Worm (Caenorhabditis elegans): ENCODE measurements around the gene K08E7.5.

The K08E7.5 gene

ce11 chrIV:12545393-12545792 is 27.8 kb upstream of the K08E7.5 start:
- TF ChIP-seq Y53F4B.3 (GFP tag; IDR thresholded peaks at IDR 0.05) (no peak), lir-1 (GFP tag; conservative IDR thresholded peaks at IDR 0.05) (no peak), hmg-1.2 (GFP tag; IDR thresholded peaks at IDR 0.05) (peak; percentile 64; the same call in 1 of the 2 replicates)

ce11 chrIV:12545902-12546301 is 27.3 kb upstream of the K08E7.5 start:
- TF ChIP-seq attf-6 (GFP tag; IDR thresholded peaks at IDR 0.05) (no peak), egrh-3 (GFP tag; IDR thresholded peaks at IDR 0.05) (no peak)

- TF ChIP-seq mcd-1 (GFP tag; IDR thresholded peaks at IDR 0.05) (no peak), lin-40 (tag; optimal IDR thresholded peaks at IDR 0.05) (no peak), egl-18 (GFP tag; IDR thresholded peaks at IDR 0.05) (no peak), hrde-1 (tag; optimal IDR thresholded peaks at IDR 0.05; ENCODE audit: borderline replicate concordance) (no peak), rcor-1 (GFP tag; IDR thresholded peaks at IDR 0.05) (no peak), somi-1 (GFP tag; optimal IDR thresholded peaks at IDR 0.05) (no peak), lsl-1 (GFP tag; optimal IDR thresholded peaks at IDR 0.05) (no peak), die-1 (tag; optimal IDR thresholded peaks at IDR 0.05) (no peak), hmg-20 (GFP tag; IDR thresholded peaks at IDR 0.05) (no peak), B0035.1 (tag; optimal IDR thresholded peaks at IDR 0.05) (no peak), ets-4 (GFP tag; optimal IDR thresholded peaks at IDR 0.05) (no peak), ztf-3 (GFP tag; optimal IDR thresholded peaks at IDR 0.05) (no peak), chd-7 (tag; optimal IDR thresholded peaks at IDR 0.05) (no peak), F33H1.4 (GFP tag; IDR thresholded peaks at IDR 0.05) (no peak), B0261.1 (tag; optimal IDR thresholded peaks at IDR 0.05) (no peak), D2030.7 (GFP tag; IDR thresholded peaks at IDR 0.05) (no peak), hlh-26 (GFP tag; conservative IDR thresholded peaks at IDR 0.05) (no peak), F55B11.4 (tag; optimal IDR thresholded peaks at IDR 0.05; ENCODE audit: borderline replicate concordance, insufficient read depth) (no peak), pha-4 (tag; optimal IDR thresholded peaks at IDR 0.05) (no peak)
Measured at ce11 chrIV:12547824-12548223, 25.3 kb upstream of the K08E7.5 start, which contains the start of gene ipmk-1. TSS of gene ipmk-1 (plus strand) at chrIV:12548124.

ce11 chrIV:12549014-12549413 is 24.2 kb upstream of the K08E7.5 start:
- TF ChIP-seq lin-35 (GFP tag; optimal IDR thresholded peaks at IDR 0.05) (no peak), zfh-2 (GFP tag; conservative IDR thresholded peaks at IDR 0.05) (no peak), ama-1 (optimal IDR thresholded peaks at IDR 0.05) (no peak), ama-1 (GFP tag; optimal IDR thresholded peaks at IDR 0.05) (no peak), madf-6 (GFP tag; IDR thresholded peaks at IDR 0.05) (no peak), tbx-9 (tag; optimal IDR thresholded peaks at IDR 0.05; ENCODE audit: borderline replicate concordance) (no peak), ztf-6 (GFP tag; IDR thresholded peaks at IDR 0.05) (no peak), B0035.1 (tag; optimal IDR thresholded peaks at IDR 0.05) (no peak), Y79H2A.3 (GFP tag; conservative IDR thresholded peaks at IDR 0.05) (no peak), unc-130 (GFP tag; optimal IDR thresholded peaks at IDR 0.05) (no peak), pbrm-1 (GFP tag; IDR thresholded peaks at IDR 0.05) (no peak), F22D6.2 (tag; optimal IDR thresholded peaks at IDR 0.05) (no peak), ceh-27 (GFP tag; optimal IDR thresholded peaks at IDR 0.05) (no peak), F57C9.4 (tag; optimal IDR thresholded peaks at IDR 0.05) (no peak), gei-17 (GFP tag; optimal IDR thresholded peaks at IDR 0.05) (no peak), lin-26 (GFP tag; IDR thresholded peaks at IDR 0.05) (no peak), athp-1 (tag; optimal IDR thresholded peaks at IDR 0.05) (no peak)
